Fruit fly (Drosophila melanogaster) whole organism, wandering third instar larva: Measurements from ENCODE around the gene Wdr33.

Source experiments
- Dfd ChIP-seq: fragments of >200 bp; optimal IDR thresholded peaks from 2 replicates; lab custom pipeline; 2017; ENCODE audit warnings: missing biosample characterization, missing genetic modification characterization
- Mio ChIP-seq: sonication (Bioruptor generic); optimal IDR thresholded peaks from 2 replicates; lab custom pipeline; 2016; ENCODE audit warnings: missing biosample characterization, missing genetic modification characterization
- Vsx2 ChIP-seq: fragments of 200-300, 225-300 bp; sonication (Bioruptor generic); optimal IDR thresholded peaks from 2 replicates; lab custom pipeline; 2018; ENCODE audit warnings: missing biosample characterization, missing genetic modification characterization; ENCODE audit not compliant: partially characterized antibody
- foxo ChIP-seq, 2 experiments: fragments of 200-800 bp; sonication (Bioruptor generic); optimal IDR thresholded peaks; 2 replicates in 1 of 2; 3 replicates in 1 of 2; lab custom pipeline; 2016 to 2017; ENCODE audit warnings: missing biosample characterization in 2 of 2, missing genetic modification characterization in 2 of 2
- lola ChIP-seq: fragments of >200 bp; optimal IDR thresholded peaks from 2 replicates; lab custom pipeline; 2017; ENCODE audit warnings: missing biosample characterization, missing genetic modification characterization
- pan ChIP-seq: fragments of >200 bp; optimal IDR thresholded peaks from 2 replicates; lab custom pipeline; 2017
- tai ChIP-seq: sonication (Bioruptor generic); optimal IDR thresholded peaks from 2 replicates; lab custom pipeline; 2016; ENCODE audit warnings: missing biosample characterization, missing genetic modification characterization
- usp ChIP-seq: fragments of >200 bp; optimal IDR thresholded peaks from 2 replicates; lab custom pipeline; 2017; ENCODE audit warnings: missing biosample characterization, missing genetic modification characterization

dm6 chr3R:5621714-5622405 lies 38.6 kb upstream of the Wdr33 start:
- TF ChIP-seq usp (GFP tag; lab: Kevin White, UChicago) = no peak
- TF ChIP-seq foxo (GFP tag; optimal IDR thresholded peaks at IDR 0.05; lab: Kevin White, UChicago) = no peak
- TF ChIP-seq Dfd = no peak
- TF ChIP-seq pan = no peak
- no peak for TF ChIP-seq tai
- TF ChIP-seq Vsx2 (GFP tag; lab: Kevin White, UChicago) = no peak
- TF ChIP-seq Mio = no peak
- no peak for TF ChIP-seq lola (GFP tag; lab: Kevin White, UChicago)
